Worm (Caenorhabditis elegans): Measurements from ENCODE around the gene arx-2.

Gene arx-2

DNA sequence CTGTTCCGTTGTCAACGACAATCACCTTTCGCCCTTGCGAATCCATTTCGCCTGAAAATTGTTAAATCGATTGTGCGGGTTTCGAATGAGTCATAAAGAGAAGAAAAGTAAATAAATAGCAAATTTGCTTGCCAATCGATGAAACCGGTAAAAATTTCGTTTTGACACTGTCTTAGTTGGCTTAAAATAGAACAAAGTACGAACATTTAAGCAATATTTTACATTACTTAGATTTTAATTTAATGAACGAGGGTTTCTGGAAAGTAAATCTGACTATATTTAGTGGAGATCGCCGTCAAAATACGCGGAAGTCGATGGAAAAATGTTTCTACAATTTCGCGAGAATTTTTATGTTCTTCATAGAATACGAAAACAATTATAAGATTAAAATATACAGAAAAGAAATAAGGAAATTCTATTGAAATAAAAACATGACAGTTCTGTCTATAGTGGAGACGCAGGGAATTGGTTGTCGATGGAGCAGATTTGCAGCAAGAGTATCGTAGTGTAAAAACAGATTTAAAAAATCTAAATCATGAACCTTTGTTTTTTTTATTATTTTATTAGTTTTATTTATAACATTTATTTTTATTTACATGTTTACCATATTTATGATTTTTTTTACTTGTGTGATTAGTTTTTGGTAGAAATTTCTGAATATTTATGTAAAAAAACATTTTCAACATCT is at the start of gene arx-2:
arx-2 (minus strand) TSS at position 51 of the 688 bp plus-strand sequence.
- no peak for TF ChIP-seq unc-62 (GFP tag; optimal IDR thresholded peaks at IDR 0.05)

DNA sequence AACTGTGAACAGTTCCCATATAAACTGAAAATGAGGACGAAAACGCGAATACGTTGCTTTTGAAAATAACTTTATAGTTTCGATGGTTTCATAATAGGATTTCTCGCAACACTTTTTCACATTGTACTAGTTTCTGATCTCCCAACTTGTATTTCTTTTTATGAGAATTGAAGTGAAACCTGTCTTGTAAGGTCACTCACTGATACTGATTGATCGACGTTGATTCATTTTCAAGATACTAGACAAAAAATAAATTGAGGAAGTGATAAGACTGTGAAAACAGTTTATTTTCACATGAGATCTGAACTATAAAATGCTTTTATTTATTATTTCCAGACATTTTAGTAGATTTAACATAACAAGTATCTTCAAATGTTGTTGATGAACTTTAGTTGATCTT is 49.3 kb upstream of the arx-2 start:
- no peak for TF ChIP-seq unc-62 (GFP tag; optimal IDR thresholded peaks at IDR 0.05)

DNA sequence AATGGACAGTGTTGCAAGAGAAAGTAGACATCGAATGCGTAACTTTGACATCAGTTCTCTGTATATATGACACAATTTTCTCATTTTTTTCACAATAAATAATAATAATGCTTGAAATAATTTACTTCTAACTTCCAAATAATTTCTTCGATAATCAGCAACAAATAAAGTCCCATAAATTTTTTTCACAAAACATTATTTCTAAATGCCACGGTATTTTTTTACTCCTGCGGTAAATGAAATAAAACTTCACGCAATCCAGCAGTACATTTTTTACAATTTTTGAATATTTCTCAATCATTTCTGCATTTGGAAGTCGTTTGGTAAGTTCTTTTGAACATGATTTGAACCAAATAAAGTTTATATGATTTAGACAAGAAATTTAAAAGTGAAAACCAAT is 45.8 kb upstream of the arx-2 start, which contains the start of gene spe-10:
spe-10 (plus strand) TSS at position 301 of the 400 bp plus-strand sequence.
- no peak for TF ChIP-seq unc-62 (GFP tag; optimal IDR thresholded peaks at IDR 0.05)

DNA sequence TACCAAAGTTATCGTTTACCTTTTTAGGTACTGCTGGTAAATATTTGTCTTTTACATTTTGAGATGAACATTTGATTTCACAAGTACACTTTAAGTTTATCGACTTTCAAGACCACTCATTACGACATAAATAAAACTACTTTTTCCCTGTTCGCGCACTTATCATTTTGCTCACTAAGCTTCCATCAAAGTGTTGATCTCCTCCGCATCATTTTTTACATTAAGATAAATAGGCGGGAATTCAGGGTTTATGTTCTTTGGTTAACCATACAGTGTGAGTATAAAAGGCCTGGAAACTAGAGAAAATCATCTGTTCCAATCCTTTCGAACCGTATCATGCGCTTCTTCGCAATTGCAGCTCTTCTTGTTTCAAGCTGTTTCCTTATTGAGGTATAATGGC is 44.0 kb upstream of the arx-2 start, which contains the start of gene pqn-2:
pqn-2 (plus strand) TSS at position 301 of the 400 bp plus-strand sequence.
- TF ChIP-seq unc-62 (GFP tag; optimal IDR thresholded peaks at IDR 0.05), result no peak

DNA sequence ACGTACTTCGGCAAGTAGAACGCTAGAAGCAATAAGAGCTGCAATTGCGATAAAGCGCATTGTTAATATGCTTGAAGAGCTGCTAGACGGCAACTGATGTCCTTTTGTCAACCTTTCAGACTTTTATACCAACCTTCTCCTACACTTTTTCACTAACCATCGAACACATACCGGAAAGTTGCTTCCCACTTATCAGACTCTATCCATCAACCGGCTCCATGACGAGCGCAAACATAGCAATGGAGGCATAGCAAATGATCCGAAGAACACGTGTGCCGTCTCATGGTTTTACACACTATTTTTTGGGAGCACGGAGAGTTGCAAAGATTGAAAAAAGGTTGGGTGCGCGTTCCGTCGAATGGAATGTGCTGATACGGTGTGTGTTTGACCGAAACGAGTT is 43.6 kb upstream of the arx-2 start, which contains the start of gene abu-1:
abu-1 (minus strand) TSS at position 101 of the 400 bp plus-strand sequence.
- TF ChIP-seq unc-62 (GFP tag; optimal IDR thresholded peaks at IDR 0.05), result no peak

DNA sequence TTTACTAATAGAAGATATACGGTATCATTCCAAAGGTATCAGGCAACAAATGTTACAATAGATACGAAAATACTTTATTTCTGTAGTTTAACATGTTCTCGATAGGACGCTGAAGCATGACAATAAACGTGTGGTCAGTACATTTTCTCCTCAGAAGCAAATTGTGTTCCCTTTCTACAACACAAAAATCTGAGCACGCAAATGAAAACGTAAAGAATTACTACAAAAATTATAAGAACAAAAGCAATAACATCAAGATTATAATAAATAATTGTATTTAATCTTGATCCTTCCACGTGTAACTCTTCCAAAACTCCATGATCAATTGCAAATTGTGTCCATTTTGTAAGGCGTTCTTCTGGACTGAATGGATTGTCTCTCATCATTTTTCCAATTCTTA is 41.6 kb upstream of the arx-2 start:
- TF ChIP-seq unc-62 (GFP tag; optimal IDR thresholded peaks at IDR 0.05), result no peak

DNA sequence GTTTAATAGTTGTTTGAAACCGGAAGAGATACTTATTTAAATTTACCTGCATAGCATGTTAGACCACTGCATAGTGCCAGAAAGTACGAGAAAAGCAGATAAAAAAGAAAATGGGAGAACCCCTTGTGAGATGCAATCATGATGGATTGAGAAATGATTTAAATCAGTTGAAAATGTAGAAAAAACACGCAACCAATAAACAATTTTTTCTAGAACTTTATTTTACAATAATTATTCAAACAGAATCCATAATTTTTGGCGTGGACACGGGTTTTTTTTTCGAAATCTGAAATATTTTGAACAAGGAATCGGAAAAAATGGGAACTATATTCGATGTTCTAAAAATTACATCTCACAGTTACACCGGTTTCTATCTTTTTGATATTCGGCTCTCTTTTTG is 41.1 kb upstream of the arx-2 start, which contains the start of gene AC3.12:
AC3.12 (minus strand) TSS at position 101 of the 400 bp plus-strand sequence.
- TF ChIP-seq unc-62 (GFP tag; optimal IDR thresholded peaks at IDR 0.05), result no peak

DNA sequence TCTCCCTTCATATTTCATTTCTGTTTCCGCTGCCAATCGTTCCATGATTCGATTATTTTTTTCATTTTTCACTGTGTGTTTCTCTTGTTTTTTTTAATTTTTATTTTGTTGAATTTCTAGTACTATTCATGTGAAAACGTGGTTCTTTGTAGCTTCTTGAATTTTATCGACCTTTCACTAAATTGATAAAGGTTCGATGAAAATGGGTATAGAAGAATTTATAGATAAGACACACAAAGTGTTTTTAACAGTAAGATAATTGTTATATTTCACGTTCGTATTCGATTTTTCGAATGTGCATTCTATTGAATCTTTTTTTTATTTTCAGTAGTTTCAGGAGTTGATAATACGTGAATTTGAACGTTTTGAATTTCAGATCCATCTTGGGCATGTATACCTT is 33.8 kb upstream of the arx-2 start, which contains the start of gene ugt-49:
ugt-49 (plus strand) TSS at position 371 of the 400 bp plus-strand sequence.
- no peak for TF ChIP-seq unc-62 (GFP tag; optimal IDR thresholded peaks at IDR 0.05)

DNA sequence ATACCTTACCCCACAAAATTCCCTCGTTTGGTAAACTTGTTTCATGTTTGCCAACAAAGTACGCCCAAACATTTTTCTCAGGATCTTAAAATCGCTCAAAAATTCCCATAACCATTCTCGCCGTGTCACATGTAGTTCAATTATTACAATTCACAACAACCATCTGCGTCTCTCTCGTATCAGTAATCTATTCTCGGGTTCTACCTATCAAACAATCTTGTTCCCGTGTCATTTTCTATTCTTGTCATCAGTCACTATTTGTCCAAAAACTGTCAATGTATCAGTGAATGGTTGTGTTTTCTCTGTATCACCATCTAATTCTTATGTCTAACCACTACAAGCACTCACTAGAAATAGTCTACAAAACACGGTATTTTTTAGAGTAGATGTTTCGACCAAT is 33.0 kb upstream of the arx-2 start:
- TF ChIP-seq unc-62 (GFP tag; optimal IDR thresholded peaks at IDR 0.05), result no peak

DNA sequence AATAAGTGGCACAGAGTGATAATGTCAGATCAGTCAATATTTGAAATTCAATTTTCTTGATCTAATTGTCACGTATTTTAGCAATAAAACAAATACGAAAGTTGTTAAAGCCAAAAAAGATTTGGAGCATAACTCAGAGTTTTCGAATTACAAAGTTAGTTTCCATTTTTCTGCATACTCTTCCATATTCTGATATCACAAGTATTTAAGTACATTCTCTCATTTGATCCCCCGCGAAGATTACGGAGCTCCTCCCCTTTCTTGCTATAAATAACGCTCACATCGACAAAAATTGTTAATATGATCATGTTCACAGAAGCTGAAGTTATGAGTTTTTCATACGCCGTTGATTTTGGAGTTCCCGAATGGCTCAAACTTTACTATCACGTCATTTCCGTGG is 30.1 kb upstream of the arx-2 start, which contains the start of gene sri-20:
sri-20 (plus strand) TSS at position 301 of the 400 bp plus-strand sequence.
- no peak for TF ChIP-seq unc-62 (GFP tag; optimal IDR thresholded peaks at IDR 0.05)

DNA sequence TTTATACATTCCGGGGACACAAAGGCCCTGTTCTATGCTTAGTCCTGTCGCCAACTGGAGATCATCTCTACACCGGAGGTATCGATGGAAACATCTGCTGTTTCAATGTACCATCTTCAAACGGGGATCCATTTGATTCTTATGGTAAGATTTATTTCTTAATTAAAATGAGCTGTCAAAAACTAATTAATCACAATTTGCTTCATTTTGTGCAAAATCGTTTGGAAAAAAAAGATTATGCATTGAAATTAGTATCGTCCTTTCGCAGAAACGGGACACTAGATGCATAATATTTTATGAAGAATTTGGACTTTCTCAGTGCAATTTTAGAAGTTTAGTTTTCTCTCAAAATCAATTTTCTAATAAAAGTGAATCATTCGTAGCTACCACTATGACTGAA is 25.7 kb upstream of the arx-2 start:
- no peak for TF ChIP-seq unc-62 (GFP tag; optimal IDR thresholded peaks at IDR 0.05)

DNA sequence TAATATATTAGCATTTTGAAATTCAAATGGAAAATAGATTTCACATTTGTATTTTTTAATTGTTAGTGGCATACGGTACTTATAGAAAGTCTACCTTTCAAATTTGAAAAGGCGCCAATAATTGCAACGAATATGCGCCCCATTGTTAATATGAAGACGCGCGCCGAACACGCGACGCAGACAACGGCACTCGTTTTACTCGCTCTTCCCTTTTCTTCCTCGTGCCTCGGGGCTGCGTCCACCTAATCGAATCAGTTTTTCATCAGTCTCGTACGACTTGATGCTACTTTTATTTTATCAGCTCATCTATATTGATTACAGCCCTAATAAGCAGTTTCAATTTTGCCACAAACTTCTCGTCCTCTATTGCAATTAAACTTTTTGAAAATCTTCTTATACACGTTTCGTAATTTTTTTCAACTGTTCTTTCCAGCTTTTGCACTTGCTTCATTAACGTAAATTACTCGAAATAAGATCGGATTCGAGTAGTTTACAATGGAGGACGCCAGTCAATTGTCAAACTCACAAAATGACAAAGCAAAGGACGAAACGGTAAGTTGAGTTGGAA is 23.8 kb upstream of the arx-2 start, which contains the start of gene cash-1:
cash-1 (plus strand) TSS at position 432 of the 568 bp plus-strand sequence.
- TF ChIP-seq unc-62 (GFP tag; optimal IDR thresholded peaks at IDR 0.05), result no peak

DNA sequence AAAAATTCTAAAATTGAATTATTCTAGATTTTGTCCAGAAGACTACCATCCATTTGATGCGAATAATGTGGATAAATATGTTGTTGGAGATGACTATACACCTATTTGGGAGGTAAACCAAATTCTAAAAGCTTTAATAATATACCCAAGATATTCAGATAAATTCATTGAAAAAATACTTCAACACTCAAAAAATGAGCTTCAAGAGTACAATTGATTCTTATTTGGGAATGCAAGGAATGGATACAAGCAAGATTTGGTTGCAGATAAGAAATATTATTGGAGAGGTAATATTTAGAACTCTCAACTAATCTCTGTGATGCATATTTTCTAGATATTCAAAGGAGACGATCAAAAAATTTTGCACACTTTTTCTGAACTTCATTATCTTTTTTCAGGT is 22.0 kb upstream of the arx-2 start:
- TF ChIP-seq unc-62 (GFP tag; optimal IDR thresholded peaks at IDR 0.05), result no peak

DNA sequence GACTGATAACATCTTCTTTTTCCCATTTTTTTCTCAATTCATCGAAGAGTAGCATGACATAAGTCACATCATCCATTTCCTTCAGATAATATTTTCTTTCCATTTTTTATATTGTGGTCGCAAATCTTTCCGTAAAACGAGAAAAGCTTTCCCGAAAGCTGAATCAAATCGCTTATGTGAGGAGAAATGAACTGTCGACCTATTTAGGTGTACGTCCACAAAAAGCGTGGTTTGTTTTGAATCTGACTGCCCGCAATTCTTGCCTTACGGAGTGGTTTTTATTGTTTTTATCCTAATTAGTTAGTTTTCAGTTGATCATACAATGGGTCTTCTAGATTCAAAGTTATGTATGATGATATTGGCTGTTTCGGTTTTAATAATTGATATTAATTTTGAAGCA is 20.1 kb upstream of the arx-2 start, which contains the start of gene ttll-15:
ttll-15 (plus strand) TSS at position 301 of the 400 bp plus-strand sequence.
- no peak for TF ChIP-seq unc-62 (GFP tag; optimal IDR thresholded peaks at IDR 0.05)

DNA sequence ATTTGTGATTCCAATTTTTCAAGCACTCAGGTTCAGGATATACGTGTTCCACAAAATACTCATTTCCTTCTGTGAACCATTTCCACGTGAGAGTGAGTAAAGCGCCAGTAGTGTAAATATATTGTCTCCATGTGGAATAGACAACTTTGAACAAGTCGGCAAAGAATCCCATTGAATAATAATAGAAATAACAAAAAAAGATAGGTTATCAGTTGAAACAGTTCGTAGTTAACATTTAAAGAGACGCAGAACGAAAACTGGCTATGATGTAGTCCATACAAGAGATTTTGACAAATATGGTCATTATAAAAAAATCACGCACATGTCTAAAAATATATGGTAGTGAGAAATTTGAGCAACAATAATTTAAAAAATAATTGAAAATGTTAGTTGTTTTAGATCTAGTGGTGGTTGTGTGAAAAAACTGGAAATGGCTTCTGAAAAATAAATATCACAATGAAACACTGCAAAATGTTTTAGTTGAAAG is 19.4 kb upstream of the arx-2 start, which contains the start of gene ceeh-2:
ceeh-2 (minus strand) TSS at position 437 of the 487 bp plus-strand sequence.
- TF ChIP-seq unc-62 (GFP tag; optimal IDR thresholded peaks at IDR 0.05), result no peak

DNA sequence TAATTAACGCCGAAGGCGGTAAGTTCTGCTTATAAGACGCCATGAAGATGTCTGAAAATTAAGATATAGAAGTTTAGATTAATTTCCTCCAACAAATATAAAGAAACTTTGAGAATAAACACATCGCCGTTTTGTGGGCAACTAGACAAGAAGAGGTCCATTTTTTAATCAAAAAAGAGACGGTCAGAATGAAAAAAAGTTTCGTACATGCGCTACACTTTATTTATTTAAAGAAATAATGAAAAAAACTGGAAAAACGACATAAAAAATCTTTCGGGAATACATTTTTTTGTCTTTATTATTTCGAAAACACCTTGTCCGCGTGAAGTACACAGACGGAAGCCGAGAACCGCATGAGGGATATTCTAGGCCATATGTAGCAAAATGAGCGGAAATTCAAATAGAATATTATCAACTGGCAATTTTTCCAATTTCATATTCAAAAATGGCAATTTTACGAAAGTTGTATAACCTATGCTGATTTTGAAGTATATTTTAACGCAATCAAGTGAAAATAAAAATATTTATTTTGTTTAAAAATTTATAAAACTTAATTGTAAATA is 17.7 kb upstream of the arx-2 start, which contains the start of gene sluh-7:
sluh-7 (minus strand) TSS at position 51 of the 563 bp plus-strand sequence.
- no peak for TF ChIP-seq unc-62 (GFP tag; optimal IDR thresholded peaks at IDR 0.05)

Measured in whole organism, dauer.